Fruit fly (Drosophila melanogaster) whole organism, prepupa: ENCODE measurements around the gene Polr1E.

Experiments used
- CG10631 ChIP-seq: fragments of 200-800 bp; sonication (Bioruptor generic); optimal IDR thresholded peaks from 2 replicates; lab custom pipeline; 2016; ENCODE audit warnings: missing biosample characterization, missing genetic modification characterization
- CG10669 ChIP-seq: fragments of 200-800 bp; sonication (Bioruptor generic); optimal IDR thresholded peaks from 3 replicates; lab custom pipeline; 2018; ENCODE audit warnings: missing biosample characterization, mild to moderate bottlenecking, missing genetic modification characterization, moderate library complexity
- CG11294 ChIP-seq: fragments of 200-800 bp; sonication (Bioruptor generic); IDR thresholded peaks from 2 replicates; pipeline ENCODE4 v1.3.6; 2022; ENCODE audit warnings: missing biosample characterization, missing genetic modification characterization
- CG11902 ChIP-seq: fragments of 200-800 bp; sonication (Bioruptor generic); optimal IDR thresholded peaks from 3 replicates; lab custom pipeline; 2016; ENCODE audit warnings: missing biosample characterization, missing genetic modification characterization
- CG15336 ChIP-seq: fragments of 200-800 bp; sonication (Bioruptor generic); IDR thresholded peaks from 2 replicates; pipeline ENCODE4 v1.3.6; 2022; ENCODE audit warnings: missing biosample characterization, missing genetic modification characterization
- CG1621 ChIP-seq: fragments of 200-800 bp; sonication (Bioruptor generic); optimal IDR thresholded peaks from 3 replicates; lab custom pipeline; 2018; ENCODE audit warnings: missing biosample characterization, mild to moderate bottlenecking, missing genetic modification characterization
- CG31627 ChIP-seq: fragments of 200-800 bp; sonication (Bioruptor generic); optimal IDR thresholded peaks from 3 replicates; lab custom pipeline; 2016; ENCODE audit warnings: missing biosample characterization, missing genetic modification characterization
- CG34406 ChIP-seq: fragments of 200-800 bp; sonication (Bioruptor generic); optimal IDR thresholded peaks from 3 replicates; lab custom pipeline; 2016; ENCODE audit warnings: missing biosample characterization, missing genetic modification characterization
- CG6163 ChIP-seq: fragments of 200-800 bp; sonication (Bioruptor generic); IDR thresholded peaks from 3 replicates; pipeline ENCODE4 v1.3.6; 2022; ENCODE audit warnings: missing biosample characterization, missing genetic modification characterization
- CG6276 ChIP-seq: fragments of 200-800 bp; sonication (Bioruptor generic); optimal IDR thresholded peaks from 2 replicates; lab custom pipeline; 2017; ENCODE audit warnings: missing biosample characterization, mild to moderate bottlenecking, missing genetic modification characterization
- CG6792 ChIP-seq: fragments of 200-800 bp; sonication (Bioruptor generic); optimal IDR thresholded peaks from 3 replicates; lab custom pipeline; 2016; ENCODE audit warnings: missing biosample characterization, missing genetic modification characterization
- CG6854 ChIP-seq: fragments of 200-800 bp; sonication (Bioruptor generic); optimal IDR thresholded peaks from 2 replicates; lab custom pipeline; 2017; ENCODE audit warnings: missing biosample characterization, mild to moderate bottlenecking, missing genetic modification characterization
- CG8319 ChIP-seq: fragments of 200-800 bp; sonication (Bioruptor generic); optimal IDR thresholded peaks from 3 replicates; lab custom pipeline; 2016; ENCODE audit warnings: missing biosample characterization, missing genetic modification characterization
- Eip93F ChIP-seq: fragments of 200-800 bp; sonication (Bioruptor generic); optimal IDR thresholded peaks from 2 replicates; lab custom pipeline; 2016; ENCODE audit warnings: missing biosample characterization, mild to moderate bottlenecking, missing genetic modification characterization
- Hr38 ChIP-seq: sonication (Bioruptor generic); optimal IDR thresholded peaks from 2 replicates; lab custom pipeline; 2016; ENCODE audit warnings: missing biosample characterization, missing genetic modification characterization
- Hr39 ChIP-seq: fragments of 200-800 bp; sonication (Bioruptor generic); optimal IDR thresholded peaks from 2 replicates; lab custom pipeline; 2016; ENCODE audit warnings: missing biosample characterization, missing genetic modification characterization
- Smox ChIP-seq: fragments of 200-800 bp; sonication (Bioruptor generic); optimal IDR thresholded peaks from 3 replicates; lab custom pipeline; 2016; ENCODE audit warnings: missing biosample characterization, missing genetic modification characterization
- Sox14 ChIP-seq: fragments of 200-800 bp; sonication (Bioruptor generic); optimal IDR thresholded peaks from 3 replicates; lab custom pipeline; 2016; ENCODE audit warnings: missing biosample characterization, missing genetic modification characterization
- Sox15 ChIP-seq: fragments of 200-800 bp; sonication (Bioruptor generic); optimal IDR thresholded peaks from 3 replicates; lab custom pipeline; 2016; ENCODE audit warnings: missing biosample characterization, missing genetic modification characterization
- achi ChIP-seq: fragments of 200-800 bp; sonication (Bioruptor generic); optimal IDR thresholded peaks from 3 replicates; lab custom pipeline; 2016; ENCODE audit warnings: missing biosample characterization, missing genetic modification characterization
- dsx ChIP-seq: fragments of 200-800 bp; optimal IDR thresholded peaks from 3 replicates; lab custom pipeline; 2019; ENCODE audit warnings: missing biosample characterization, mild to moderate bottlenecking, missing genetic modification characterization, moderate library complexity; ENCODE audit not compliant: poor library complexity, severe bottlenecking
- eg ChIP-seq: fragments of 200-800 bp; sonication (Bioruptor generic); IDR thresholded peaks from 3 replicates; pipeline ENCODE4 v1.3.6; 2022; ENCODE audit warnings: missing biosample characterization, missing genetic modification characterization
- esn ChIP-seq: fragments of 200-800 bp; sonication (Bioruptor generic); optimal IDR thresholded peaks from 2 replicates; lab custom pipeline; 2016; ENCODE audit warnings: missing biosample characterization, mild to moderate bottlenecking, missing genetic modification characterization, moderate library complexity
- fkh ChIP-seq: fragments of 200-800 bp; sonication (Bioruptor generic); optimal IDR thresholded peaks from 3 replicates; lab custom pipeline; 2017; ENCODE audit warnings: missing biosample characterization, mild to moderate bottlenecking, missing genetic modification characterization, moderate library complexity
- lz ChIP-seq: fragments of 200-800 bp; sonication (Bioruptor generic); optimal IDR thresholded peaks from 3 replicates; lab custom pipeline; 2016; ENCODE audit warnings: missing biosample characterization, missing genetic modification characterization
- spab ChIP-seq: fragments of 200-800 bp; sonication (Bioruptor generic); optimal IDR thresholded peaks from 2 replicates; lab custom pipeline; 2017; ENCODE audit warnings: missing biosample characterization, mild to moderate bottlenecking, missing genetic modification characterization, missing genetic modification reagents
- svp ChIP-seq: fragments of 200-800 bp; sonication (Bioruptor generic); peaks from one replicate; lab custom pipeline; 2016; ENCODE audit warnings: missing biosample characterization, missing genetic modification characterization
- topi ChIP-seq: fragments of 200-800 bp; sonication (Bioruptor generic); optimal IDR thresholded peaks from 3 replicates; lab custom pipeline; 2016; ENCODE audit warnings: missing biosample characterization, missing genetic modification characterization
- vri ChIP-seq: fragments of 200-800 bp; sonication (Bioruptor generic); optimal IDR thresholded peaks from 3 replicates; lab custom pipeline; 2016; ENCODE audit warnings: missing biosample characterization, mild to moderate bottlenecking, missing genetic modification characterization

The Polr1E gene

dm6 chr3R:18280866-18281473 lies 20.6 kb downstream of the Polr1E start:
- TF ChIP-seq CG15336 (GFP tag; lab: Robert Waterston, UW): no peak
- TF ChIP-seq dsx (GFP tag; lab: Kevin White, UChicago): no peak
- no peak for TF ChIP-seq Sox15 (GFP tag; lab: Kevin White, UChicago)
- no peak for TF ChIP-seq svp (GFP tag; lab: Kevin White, UChicago)
- no peak for TF ChIP-seq CG34406 (GFP tag; lab: Kevin White, UChicago)
- no peak for TF ChIP-seq CG10669 (GFP tag; lab: Kevin White, UChicago)
- no peak for TF ChIP-seq CG6276 (GFP tag; lab: Kevin White, UChicago)
- no peak for TF ChIP-seq CG1621
- no peak for TF ChIP-seq spab (GFP tag; lab: Kevin White, UChicago)
- TF ChIP-seq lz: no peak
- TF ChIP-seq Hr38 (GFP tag; lab: Kevin White, UChicago): no peak
- no peak for TF ChIP-seq Sox14 (GFP tag; lab: Kevin White, UChicago)
- no peak for TF ChIP-seq topi (GFP tag; lab: Kevin White, UChicago)
- TF ChIP-seq vri: peak; percentile 17
- TF ChIP-seq Eip93F (GFP tag; lab: Kevin White, UChicago): peak; percentile 2
- no peak for TF ChIP-seq CG11902 (GFP tag; lab: Kevin White, UChicago)
- no peak for TF ChIP-seq CG8319 (GFP tag; lab: Kevin White, UChicago)
- TF ChIP-seq Hr39 (GFP tag; lab: Kevin White, UChicago): no peak

dm6 chr3R:18280133-18280532 lies 21.4 kb downstream of the Polr1E start:
- TF ChIP-seq Sox15 (GFP tag; lab: Kevin White, UChicago): no peak
- no peak for TF ChIP-seq eg
- TF ChIP-seq svp (GFP tag; lab: Kevin White, UChicago): no peak
- no peak for TF ChIP-seq CG11294
- no peak for TF ChIP-seq CG31627 (GFP tag; lab: Kevin White, UChicago)
- TF ChIP-seq CG8319 (GFP tag; lab: Kevin White, UChicago): no peak
- TF ChIP-seq achi (GFP tag; lab: Kevin White, UChicago): no peak
- no peak for TF ChIP-seq CG6276 (GFP tag; lab: Kevin White, UChicago)
- no peak for TF ChIP-seq esn (GFP tag; lab: Kevin White, UChicago)
- no peak for TF ChIP-seq CG6854 (GFP tag; lab: Kevin White, UChicago)
- no peak for TF ChIP-seq CG6163 (GFP tag; lab: Robert Waterston, UW)
- no peak for TF ChIP-seq Sox14 (GFP tag; lab: Kevin White, UChicago)
- no peak for TF ChIP-seq CG34406 (GFP tag; lab: Kevin White, UChicago)
- TF ChIP-seq CG6792: no peak
- no peak for TF ChIP-seq CG11902 (GFP tag; lab: Kevin White, UChicago)
- no peak for TF ChIP-seq Smox (GFP tag; lab: Kevin White, UChicago)
- TF ChIP-seq CG10631: no peak
- TF ChIP-seq topi (GFP tag; lab: Kevin White, UChicago): no peak
- no peak for TF ChIP-seq fkh

- peak; percentile 36 for TF ChIP-seq esn (GFP tag; lab: Kevin White, UChicago)
- TF ChIP-seq svp (GFP tag; lab: Kevin White, UChicago): peak; percentile 94
- peak; percentile 72 for TF ChIP-seq vri
- TF ChIP-seq achi (GFP tag; lab: Kevin White, UChicago): no peak
- no peak for TF ChIP-seq CG15336 (GFP tag; lab: Robert Waterston, UW)
- TF ChIP-seq Eip93F (GFP tag; lab: Kevin White, UChicago): peak; percentile 24
- TF ChIP-seq CG31627 (GFP tag; lab: Kevin White, UChicago): peak; percentile 25
- TF ChIP-seq, all 60 proteins: peak for 5
These were observed 22.0 kb downstream of the Polr1E start, which contains the start of gene CG7142 for dm6 chr3R:18279494-18279893. Gene CG7142 (minus strand): TSS chr3R:18279522.

dm6 chr3R:18277406-18277805 lies 24.1 kb downstream of the Polr1E start:
- TF ChIP-seq Sox14 (GFP tag; lab: Kevin White, UChicago) (no peak), vri (peak; percentile 67)

- TF ChIP-seq vri (peak; percentile 26), svp (GFP tag; lab: Kevin White, UChicago) (peak; percentile 19), CG11902 (GFP tag; lab: Kevin White, UChicago) (no peak)
These were observed 24.8 kb downstream of the Polr1E start for dm6 chr3R:18276688-18277087.
